Fruit fly (Drosophila melanogaster) whole organism, wandering third instar larva: ENCODE data around the gene RYa-R.

Experiments used
- Abd-B ChIP-seq: fragments of >200 bp; optimal IDR thresholded peaks from 2 replicates; lab custom pipeline; 2017; ENCODE audit warnings: missing biosample characterization, missing genetic modification characterization
- CG32264 ChIP-seq: fragments of 200-800 bp; sonication (Bioruptor generic); optimal IDR thresholded peaks from 2 replicates; lab custom pipeline; 2016; ENCODE audit warnings: missing biosample characterization, missing genetic modification characterization
- CG9705 ChIP-seq: fragments of 200-800 bp; sonication (Bioruptor generic); optimal IDR thresholded peaks from 2 replicates; lab custom pipeline; 2018; ENCODE audit warnings: missing biosample characterization, mild to moderate bottlenecking, missing genetic modification characterization
- CrebA ChIP-seq: fragments of 200-800 bp; sonication (Bioruptor generic); optimal IDR thresholded peaks from 2 replicates; lab custom pipeline; 2016; ENCODE audit warnings: missing biosample characterization, mild to moderate bottlenecking, missing genetic modification characterization, borderline replicate concordance
- Dfd ChIP-seq: fragments of >200 bp; optimal IDR thresholded peaks from 2 replicates; lab custom pipeline; 2017; ENCODE audit warnings: missing biosample characterization, missing genetic modification characterization
- Dif ChIP-seq: fragments of 200-275, 200-300 bp; sonication (Bioruptor generic); optimal IDR thresholded peaks from 2 replicates; lab custom pipeline; 2018; ENCODE audit warnings: missing biosample characterization, missing genetic modification characterization; ENCODE audit not compliant: partially characterized antibody
- GATAd ChIP-seq: sonication (Bioruptor generic); optimal IDR thresholded peaks from 2 replicates; lab custom pipeline; 2016; ENCODE audit warnings: missing biosample characterization, missing genetic modification characterization
- HLH106 ChIP-seq: fragments of 200-800 bp; optimal IDR thresholded peaks from 3 replicates; lab custom pipeline; 2019; ENCODE audit warnings: missing biosample characterization, mild to moderate bottlenecking, missing genetic modification characterization, moderate library complexity
- Hnf4 ChIP-seq: fragments of 200-800 bp; sonication (Bioruptor generic); optimal IDR thresholded peaks from 2 replicates; lab custom pipeline; 2016; ENCODE audit warnings: missing biosample characterization, mild to moderate bottlenecking, missing genetic modification characterization
- Hr78 ChIP-seq: fragments of >200 bp; optimal IDR thresholded peaks from 2 replicates; lab custom pipeline; 2017; ENCODE audit warnings: missing biosample characterization, missing genetic modification characterization
- Hr83 ChIP-seq: fragments of 200-300 bp; sonication (Bioruptor generic); optimal IDR thresholded peaks from 2 replicates; lab custom pipeline; 2016; ENCODE audit warnings: missing biosample characterization, mild to moderate bottlenecking, missing genetic modification characterization, moderate library complexity; ENCODE audit not compliant: poor library complexity, severe bottlenecking
- Mio ChIP-seq: sonication (Bioruptor generic); optimal IDR thresholded peaks from 2 replicates; lab custom pipeline; 2016; ENCODE audit warnings: missing biosample characterization, missing genetic modification characterization
- Myc ChIP-seq: fragments of >200 bp; optimal IDR thresholded peaks from 2 replicates; lab custom pipeline; 2017
- N ChIP-seq: fragments of >200 bp; optimal IDR thresholded peaks from 2 replicates; lab custom pipeline; 2018; ENCODE audit warnings: missing biosample characterization, missing external identifiers, missing genetic modification characterization
- OdsH ChIP-seq: fragments of 200-800 bp; sonication (Bioruptor generic); optimal IDR thresholded peaks from 2 replicates; lab custom pipeline; 2016; ENCODE audit warnings: missing biosample characterization, mild to moderate bottlenecking, missing genetic modification characterization
- Rel ChIP-seq, 2 experiments: fragments of 200-800 bp; sonication (Bioruptor generic) in 1 of 2; optimal IDR thresholded peaks; 2 replicates in 1 of 2; 3 replicates in 1 of 2; lab custom pipeline; 2016 to 2019; ENCODE audit warnings: mild to moderate bottlenecking in 2 of 2, missing biosample characterization in 2 of 2, missing genetic modification characterization in 2 of 2, moderate library complexity in 1 of 2
- Sp1 ChIP-seq: fragments of 200-800 bp; sonication (Bioruptor generic); optimal IDR thresholded peaks from 3 replicates; lab custom pipeline; 2019; ENCODE audit warnings: missing biosample characterization, mild to moderate bottlenecking, missing genetic modification characterization, moderate library complexity
- Vsx2 ChIP-seq: fragments of 200-300, 225-300 bp; sonication (Bioruptor generic); optimal IDR thresholded peaks from 2 replicates; lab custom pipeline; 2018; ENCODE audit warnings: missing biosample characterization, missing genetic modification characterization; ENCODE audit not compliant: partially characterized antibody
- br ChIP-seq: fragments of 200-800 bp; sonication (Bioruptor generic); optimal IDR thresholded peaks from 2 replicates; lab custom pipeline; 2016; ENCODE audit warnings: missing biosample characterization, missing genetic modification characterization
- brk ChIP-seq: fragments of 200-800 bp; sonication (Bioruptor generic); optimal IDR thresholded peaks from 2 replicates; lab custom pipeline; 2016; ENCODE audit warnings: missing biosample characterization, mild to moderate bottlenecking, missing genetic modification characterization
- dl ChIP-seq, 2 experiments: fragments of 175-275, 200-275 bp in 1 of 2; fragments of 200-275 bp in 1 of 2; sonication (Bioruptor generic); optimal IDR thresholded peaks; lab custom pipeline; 2018; ENCODE audit warnings: mild to moderate bottlenecking in 2 of 2, missing biosample characterization in 2 of 2, missing genetic modification characterization in 2 of 2, moderate library complexity in 2 of 2; ENCODE audit not compliant: partially characterized antibody in 2 of 2, insufficient read depth in 1 of 2
- dmrt93B ChIP-seq: fragments of 200-800 bp; sonication (Bioruptor generic); optimal IDR thresholded peaks from 2 replicates; lab custom pipeline; 2018; ENCODE audit warnings: missing biosample characterization, mild to moderate bottlenecking, missing genetic modification characterization
- dsf ChIP-seq: sonication (Bioruptor generic); optimal IDR thresholded peaks from 2 replicates; lab custom pipeline; 2016; ENCODE audit warnings: missing biosample characterization, missing genetic modification characterization, borderline replicate concordance
- ey ChIP-seq: fragments of 200-800 bp; sonication (Bioruptor generic); optimal IDR thresholded peaks from 2 replicates; lab custom pipeline; 2016; ENCODE audit warnings: missing biosample characterization, missing genetic modification characterization
- foxo ChIP-seq, 2 experiments: fragments of 200-800 bp; sonication (Bioruptor generic); optimal IDR thresholded peaks; 2 replicates in 1 of 2; 3 replicates in 1 of 2; lab custom pipeline; 2016 to 2017; ENCODE audit warnings: missing biosample characterization in 2 of 2, missing genetic modification characterization in 2 of 2
- fru ChIP-seq: fragments of 200-800 bp; sonication (Bioruptor generic); optimal IDR thresholded peaks from 3 replicates; lab custom pipeline; 2016; ENCODE audit warnings: missing biosample characterization, mild to moderate bottlenecking, missing genetic modification characterization
- h ChIP-seq: fragments of 200-800 bp; sonication (Bioruptor generic); optimal IDR thresholded peaks from 3 replicates; lab custom pipeline; 2016; ENCODE audit warnings: missing biosample characterization, mild to moderate bottlenecking, missing genetic modification characterization
- jim ChIP-seq: fragments of 175-275, 200-325 bp; sonication (Bioruptor generic); optimal IDR thresholded peaks from 2 replicates; lab custom pipeline; 2016; ENCODE audit warnings: missing biosample characterization, mild to moderate bottlenecking, missing genetic modification characterization
- lola ChIP-seq: fragments of >200 bp; optimal IDR thresholded peaks from 2 replicates; lab custom pipeline; 2017; ENCODE audit warnings: missing biosample characterization, missing genetic modification characterization
- psq ChIP-seq: fragments of 200-800 bp; sonication (Bioruptor generic); optimal IDR thresholded peaks from 3 replicates; lab custom pipeline; 2017; ENCODE audit warnings: missing biosample characterization, mild to moderate bottlenecking, missing genetic modification characterization, moderate library complexity
- rgr ChIP-seq: fragments of 200-800 bp; sonication (Bioruptor generic); optimal IDR thresholded peaks from 3 replicates; lab custom pipeline; 2016; ENCODE audit warnings: missing biosample characterization, mild to moderate bottlenecking, missing genetic modification characterization
- sage ChIP-seq: fragments of 200-800 bp; sonication (Bioruptor generic); optimal IDR thresholded peaks from 2 replicates; lab custom pipeline; 2016; ENCODE audit warnings: missing biosample characterization, mild to moderate bottlenecking, missing genetic modification characterization
- sv ChIP-seq: fragments of 200-800 bp; sonication (Bioruptor generic); optimal IDR thresholded peaks from 3 replicates; lab custom pipeline; 2016; ENCODE audit warnings: missing biosample characterization, missing genetic modification characterization
- tai ChIP-seq: sonication (Bioruptor generic); optimal IDR thresholded peaks from 2 replicates; lab custom pipeline; 2016; ENCODE audit warnings: missing biosample characterization, missing genetic modification characterization
- usp ChIP-seq: fragments of >200 bp; optimal IDR thresholded peaks from 2 replicates; lab custom pipeline; 2017; ENCODE audit warnings: missing biosample characterization, missing genetic modification characterization
- woc ChIP-seq: sonication (Bioruptor generic); optimal IDR thresholded peaks from 2 replicates; lab custom pipeline; 2016; ENCODE audit warnings: missing biosample characterization, mild to moderate bottlenecking, missing genetic modification characterization

Gene RYa-R

DNA sequence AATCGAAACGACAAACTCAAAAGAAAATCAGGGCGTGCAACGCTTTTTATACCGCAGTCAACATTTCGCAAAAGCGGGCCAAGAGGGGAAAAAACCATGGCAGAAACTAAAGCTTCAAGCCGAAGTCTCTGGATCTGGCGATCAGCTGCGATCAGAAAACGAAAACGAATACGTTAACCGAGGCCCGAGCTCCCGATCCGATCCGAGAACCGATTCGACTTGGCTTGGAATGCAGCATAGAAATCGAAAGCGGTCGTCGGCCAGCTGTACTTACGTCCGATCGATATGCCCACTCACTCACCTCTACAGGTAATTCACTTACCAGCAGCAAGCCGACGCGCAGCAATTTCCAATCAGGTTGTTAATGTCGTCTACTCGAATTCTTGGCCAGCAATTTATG is 94.3 kb downstream of the RYa-R start, which contains the start of gene Cpr97Eb:
Gene Cpr97Eb, minus strand, starts transcription at position 25 of the 400 bp plus-strand sequence.
- no peak for TF ChIP-seq h (GFP tag; lab: Kevin White, UChicago)
- TF ChIP-seq Myc = no peak
- no peak for TF ChIP-seq Rel (GFP tag; optimal IDR thresholded peaks at IDR 0.05; lab: Kevin White, UChicago)
- no peak for TF ChIP-seq Rel (tag; optimal IDR thresholded peaks at IDR 0.05; lab: Kevin White, UChicago)
- no peak for TF ChIP-seq Vsx2 (GFP tag; lab: Kevin White, UChicago)
- TF ChIP-seq Dfd (GFP tag; lab: Kevin White, UChicago) = no peak
- no peak for TF ChIP-seq sv (GFP tag; lab: Kevin White, UChicago)
- no peak for TF ChIP-seq CG32264 (GFP tag; lab: Kevin White, UChicago)
- no peak for TF ChIP-seq brk (GFP tag; lab: Kevin White, UChicago)
- no peak for TF ChIP-seq ey
- no peak for TF ChIP-seq OdsH (GFP tag; lab: Kevin White, UChicago)
- no peak for TF ChIP-seq tai
- TF ChIP-seq GATAd = no peak
- TF ChIP-seq lola (GFP tag; lab: Kevin White, UChicago) = no peak
- no peak for TF ChIP-seq dl (GFP tag; optimal IDR thresholded peaks at IDR 0.05; lab: Kevin White, UChicago; ENCODE audit: insufficient read depth in 1 of 2, partially characterized antibody in 2 of 2)
- TF ChIP-seq sage = no peak

dm6 chr3R:27092263-27092662 is 95.5 kb downstream of the RYa-R start:
- TF ChIP-seq Rel (GFP tag; optimal IDR thresholded peaks at IDR 0.05; lab: Kevin White, UChicago) (no peak), Rel (tag; optimal IDR thresholded peaks at IDR 0.05; lab: Kevin White, UChicago) (peak; percentile 85), dmrt93B (GFP tag; lab: Kevin White, UChicago) (peak; percentile 11), br (GFP tag; lab: Kevin White, UChicago) (peak; percentile 68), h (GFP tag; lab: Kevin White, UChicago) (peak; percentile 74), Hnf4 (GFP tag; lab: Kevin White, UChicago) (peak; percentile 78), HLH106 (tag; lab: Kevin White, UChicago) (peak; percentile 65), N (no peak), psq (peak; percentile 51), fru (peak; percentile 57), rgr (GFP tag; lab: Kevin White, UChicago) (peak; percentile 71), GATAd (peak; percentile 17), CrebA (GFP tag; lab: Kevin White, UChicago) (no peak), woc (GFP tag; lab: Kevin White, UChicago) (peak; percentile 16), jim (no peak), OdsH (GFP tag; lab: Kevin White, UChicago) (peak; percentile 57), foxo (GFP tag; optimal IDR thresholded peaks at IDR 0.05; lab: Kevin White, UChicago) (peak in 1 of 2 experiments; percentile 68), Sp1 (peak; percentile 48), ey (peak; percentile 75), tai (peak; percentile 69), Dif (no peak)

- TF ChIP-seq Myc = no peak
- no peak for TF ChIP-seq Vsx2 (GFP tag; lab: Kevin White, UChicago)
- TF ChIP-seq Mio (GFP tag; lab: Kevin White, UChicago) = no peak
- TF ChIP-seq Hr83 (GFP tag; lab: Kevin White, UChicago) = no peak
- TF ChIP-seq rgr (GFP tag; lab: Kevin White, UChicago) = no peak
- TF ChIP-seq fru = no peak
- no peak for TF ChIP-seq Dfd (GFP tag; lab: Kevin White, UChicago)
- TF ChIP-seq, all 38 proteins: peak for 0
Measured at dm6 chr3R:27092843-27093242, 96.1 kb downstream of the RYa-R start, which contains the start of gene CG14258. Gene CG14258 (plus strand): TSS chr3R:27093143.

DNA sequence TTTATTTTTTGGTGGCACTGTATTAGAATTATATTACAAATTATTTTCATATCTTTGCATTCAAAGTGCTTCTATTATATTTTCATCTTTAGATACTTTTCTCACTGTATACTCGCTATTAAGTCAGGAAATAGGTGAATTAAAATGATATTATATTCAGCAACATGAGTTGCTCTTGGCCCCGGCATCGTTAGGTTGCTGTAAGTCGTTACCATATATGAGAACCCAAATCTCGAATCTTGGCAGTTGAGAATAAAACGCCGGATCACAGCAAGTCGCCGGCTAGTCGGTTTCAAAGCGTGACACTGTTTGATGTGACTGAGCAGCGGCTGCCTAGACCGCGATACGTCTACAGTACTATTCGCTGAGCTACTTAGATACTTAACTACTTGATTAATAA is 97.5 kb downstream of the RYa-R start, which contains the start of gene CG14259:
Gene CG14259, plus strand, starts transcription at position 301 of the 400 bp plus-strand sequence.
- TF ChIP-seq usp (GFP tag; lab: Kevin White, UChicago) (no peak), Hr83 (GFP tag; lab: Kevin White, UChicago) (no peak), rgr (GFP tag; lab: Kevin White, UChicago) (no peak), Hr78 (GFP tag; lab: Kevin White, UChicago) (no peak), br (GFP tag; lab: Kevin White, UChicago) (no peak), OdsH (GFP tag; lab: Kevin White, UChicago) (no peak), sage (no peak), Dif (no peak), dsf (GFP tag; lab: Kevin White, UChicago) (no peak), ey (no peak), Hnf4 (GFP tag; lab: Kevin White, UChicago) (no peak), Sp1 (no peak), woc (GFP tag; lab: Kevin White, UChicago) (no peak), CG9705 (no peak), lola (GFP tag; lab: Kevin White, UChicago) (no peak), Abd-B (GFP tag; lab: Kevin White, UChicago) (no peak)
